Fruit fly (Drosophila melanogaster) whole organism, prepupa: ENCODE data around the gene CG13476.

Experiments
- CG10631 ChIP-seq: fragments of 200-800 bp; sonication (Bioruptor generic); optimal IDR thresholded peaks from 2 replicates; lab custom pipeline; 2016; ENCODE audit warnings: missing biosample characterization, missing genetic modification characterization
- CG10669 ChIP-seq: fragments of 200-800 bp; sonication (Bioruptor generic); optimal IDR thresholded peaks from 3 replicates; lab custom pipeline; 2018; ENCODE audit warnings: missing biosample characterization, mild to moderate bottlenecking, missing genetic modification characterization, moderate library complexity
- CG11762 ChIP-seq: fragments of 200-800 bp; sonication (Bioruptor generic); optimal IDR thresholded peaks from 3 replicates; lab custom pipeline; 2016; ENCODE audit warnings: missing biosample characterization, missing genetic modification characterization; ENCODE audit not compliant: insufficient read depth
- CG11902 ChIP-seq: fragments of 200-800 bp; sonication (Bioruptor generic); optimal IDR thresholded peaks from 3 replicates; lab custom pipeline; 2016; ENCODE audit warnings: missing biosample characterization, missing genetic modification characterization
- CG15336 ChIP-seq: fragments of 200-800 bp; sonication (Bioruptor generic); IDR thresholded peaks from 2 replicates; pipeline ENCODE4 v1.3.6; 2022; ENCODE audit warnings: missing biosample characterization, missing genetic modification characterization
- CG1621 ChIP-seq: fragments of 200-800 bp; sonication (Bioruptor generic); optimal IDR thresholded peaks from 3 replicates; lab custom pipeline; 2018; ENCODE audit warnings: missing biosample characterization, mild to moderate bottlenecking, missing genetic modification characterization
- CG16779 ChIP-seq: fragments of 200-800 bp; sonication (Bioruptor generic); optimal IDR thresholded peaks from 3 replicates; lab custom pipeline; 2017; ENCODE audit warnings: missing biosample characterization, mild to moderate bottlenecking, missing genetic modification characterization
- CG31627 ChIP-seq: fragments of 200-800 bp; sonication (Bioruptor generic); optimal IDR thresholded peaks from 3 replicates; lab custom pipeline; 2016; ENCODE audit warnings: missing biosample characterization, missing genetic modification characterization
- CG32006 ChIP-seq: fragments of 200-800 bp; sonication (Bioruptor generic); optimal IDR thresholded peaks from 3 replicates; lab custom pipeline; 2017; ENCODE audit warnings: missing biosample characterization, mild to moderate bottlenecking, missing genetic modification characterization
- CG3919 ChIP-seq: fragments of 200-800 bp; sonication (Bioruptor generic); optimal IDR thresholded peaks from 3 replicates; lab custom pipeline; 2016; ENCODE audit warnings: missing biosample characterization, missing genetic modification characterization
- CG4318 ChIP-seq: fragments of 200-800 bp; sonication (Bioruptor generic); optimal IDR thresholded peaks from 3 replicates; lab custom pipeline; 2017; ENCODE audit warnings: missing biosample characterization, mild to moderate bottlenecking, missing genetic modification characterization
- CG6163 ChIP-seq: fragments of 200-800 bp; sonication (Bioruptor generic); IDR thresholded peaks from 3 replicates; pipeline ENCODE4 v1.3.6; 2022; ENCODE audit warnings: missing biosample characterization, missing genetic modification characterization
- CG6792 ChIP-seq: fragments of 200-800 bp; sonication (Bioruptor generic); optimal IDR thresholded peaks from 3 replicates; lab custom pipeline; 2016; ENCODE audit warnings: missing biosample characterization, missing genetic modification characterization
- CG6808 ChIP-seq: fragments of 200-800 bp; sonication (Bioruptor generic); optimal IDR thresholded peaks from 3 replicates; lab custom pipeline; 2017; ENCODE audit warnings: missing biosample characterization, missing genetic modification characterization, mild to moderate bottlenecking, moderate library complexity, missing genetic modification reagents
- CG6854 ChIP-seq: fragments of 200-800 bp; sonication (Bioruptor generic); optimal IDR thresholded peaks from 2 replicates; lab custom pipeline; 2017; ENCODE audit warnings: missing biosample characterization, mild to moderate bottlenecking, missing genetic modification characterization
- CG7368 ChIP-seq: fragments of 200-800 bp; sonication (Bioruptor generic); optimal IDR thresholded peaks from 3 replicates; lab custom pipeline; 2016; ENCODE audit warnings: missing biosample characterization, missing genetic modification characterization
- CG8119 ChIP-seq: fragments of 200-800 bp; sonication (Bioruptor generic); IDR thresholded peaks from 3 replicates; pipeline ENCODE4 v1.3.6; 2022; ENCODE audit warnings: missing biosample characterization, missing genetic modification characterization
- CG8632 ChIP-seq: fragments of 200-800 bp; sonication (Bioruptor generic); optimal IDR thresholded peaks from 3 replicates; lab custom pipeline; 2016; ENCODE audit warnings: missing biosample characterization, missing genetic modification characterization
- Eip78C ChIP-seq: fragments of 200-800 bp; sonication (Bioruptor generic); peaks from one replicate; lab custom pipeline; 2016; ENCODE audit warnings: missing biosample characterization, missing genetic modification characterization
- Eip93F ChIP-seq: fragments of 200-800 bp; sonication (Bioruptor generic); optimal IDR thresholded peaks from 2 replicates; lab custom pipeline; 2016; ENCODE audit warnings: missing biosample characterization, mild to moderate bottlenecking, missing genetic modification characterization
- Ets21C ChIP-seq: fragments of 200-800 bp; sonication (Bioruptor generic); optimal IDR thresholded peaks from 3 replicates; lab custom pipeline; 2016; ENCODE audit warnings: missing biosample characterization, missing genetic modification characterization
- Ets96B ChIP-seq: fragments of 200-800 bp; optimal IDR thresholded peaks from 2 replicates; lab custom pipeline; 2019; ENCODE audit warnings: missing biosample characterization, mild to moderate bottlenecking, missing genetic modification characterization, moderate library complexity
- Gug ChIP-seq: fragments of 200-800 bp; sonication (Bioruptor generic); IDR thresholded peaks from 2 replicates; pipeline ENCODE4 v1.3.6; 2022; ENCODE audit warnings: missing biosample characterization, missing genetic modification characterization
- Hr39 ChIP-seq: fragments of 200-800 bp; sonication (Bioruptor generic); optimal IDR thresholded peaks from 2 replicates; lab custom pipeline; 2016; ENCODE audit warnings: missing biosample characterization, missing genetic modification characterization
- Hr4 ChIP-seq: fragments of 200-800 bp; sonication (Bioruptor generic); optimal IDR thresholded peaks from 3 replicates; lab custom pipeline; 2016; ENCODE audit warnings: missing biosample characterization, missing genetic modification characterization
- Lpt ChIP-seq: fragments of 200-800 bp; sonication (Bioruptor generic); optimal IDR thresholded peaks from 3 replicates; lab custom pipeline; 2016; ENCODE audit warnings: missing biosample characterization, missing genetic modification characterization
- Met ChIP-seq: fragments of 200-800 bp; sonication (Bioruptor generic); optimal IDR thresholded peaks from 3 replicates; lab custom pipeline; 2016; ENCODE audit warnings: missing biosample characterization, missing genetic modification characterization
- OdsH ChIP-seq: fragments of 200-800 bp; sonication (Bioruptor generic); optimal IDR thresholded peaks from 3 replicates; lab custom pipeline; 2016; ENCODE audit warnings: missing biosample characterization, missing genetic modification characterization
- Smox ChIP-seq: fragments of 200-800 bp; sonication (Bioruptor generic); optimal IDR thresholded peaks from 3 replicates; lab custom pipeline; 2016; ENCODE audit warnings: missing biosample characterization, missing genetic modification characterization
- Sox102F ChIP-seq: fragments of 200-800 bp; sonication (Bioruptor generic); optimal IDR thresholded peaks from 2 replicates; lab custom pipeline; 2016; ENCODE audit warnings: missing biosample characterization, mild to moderate bottlenecking, missing genetic modification characterization
- achi ChIP-seq: fragments of 200-800 bp; sonication (Bioruptor generic); optimal IDR thresholded peaks from 3 replicates; lab custom pipeline; 2016; ENCODE audit warnings: missing biosample characterization, missing genetic modification characterization
- acj6 ChIP-seq: fragments of 200-800 bp; sonication (Bioruptor generic); optimal IDR thresholded peaks from 3 replicates; lab custom pipeline; 2016; ENCODE audit warnings: missing biosample characterization, missing genetic modification characterization
- cyc ChIP-seq: fragments of 200-800 bp; sonication (Bioruptor generic); optimal IDR thresholded peaks from 3 replicates; lab custom pipeline; 2016; ENCODE audit warnings: missing biosample characterization, missing genetic modification characterization
- dac ChIP-seq: fragments of 200-800 bp; sonication (Bioruptor generic); optimal IDR thresholded peaks from 2 replicates; lab custom pipeline; 2017; ENCODE audit warnings: missing biosample characterization, mild to moderate bottlenecking, missing genetic modification characterization
- eg ChIP-seq: fragments of 200-800 bp; sonication (Bioruptor generic); IDR thresholded peaks from 3 replicates; pipeline ENCODE4 v1.3.6; 2022; ENCODE audit warnings: missing biosample characterization, missing genetic modification characterization
- esn ChIP-seq: fragments of 200-800 bp; sonication (Bioruptor generic); optimal IDR thresholded peaks from 2 replicates; lab custom pipeline; 2016; ENCODE audit warnings: missing biosample characterization, mild to moderate bottlenecking, missing genetic modification characterization, moderate library complexity
- fd59A ChIP-seq: fragments of 200-800 bp; sonication (Bioruptor generic); optimal IDR thresholded peaks from 2 replicates; lab custom pipeline; 2017; ENCODE audit warnings: missing biosample characterization, mild to moderate bottlenecking, missing genetic modification characterization, missing genetic modification reagents
- lz ChIP-seq: fragments of 200-800 bp; sonication (Bioruptor generic); optimal IDR thresholded peaks from 3 replicates; lab custom pipeline; 2016; ENCODE audit warnings: missing biosample characterization, missing genetic modification characterization
- net ChIP-seq: fragments of 200-800 bp; sonication (Bioruptor generic); optimal IDR thresholded peaks from 3 replicates; lab custom pipeline; 2016; ENCODE audit warnings: missing biosample characterization, missing genetic modification characterization
- pdm3 ChIP-seq: fragments of 200-800 bp; sonication (Bioruptor generic); optimal IDR thresholded peaks from 3 replicates; lab custom pipeline; 2016; ENCODE audit warnings: missing biosample characterization, missing genetic modification characterization
- ss ChIP-seq, 2 experiments: fragments of 200-800 bp; sonication (Bioruptor generic); optimal IDR thresholded peaks; 2 replicates in 1 of 2; 3 replicates in 1 of 2; lab custom pipeline; 2017 to 2018; ENCODE audit warnings: mild to moderate bottlenecking in 2 of 2, missing biosample characterization in 2 of 2, missing genetic modification characterization in 2 of 2, moderate library complexity in 1 of 2
- svp ChIP-seq: fragments of 200-800 bp; sonication (Bioruptor generic); peaks from one replicate; lab custom pipeline; 2016; ENCODE audit warnings: missing biosample characterization, missing genetic modification characterization
- vri ChIP-seq: fragments of 200-800 bp; sonication (Bioruptor generic); optimal IDR thresholded peaks from 3 replicates; lab custom pipeline; 2016; ENCODE audit warnings: missing biosample characterization, mild to moderate bottlenecking, missing genetic modification characterization

Gene CG13476

dm6 chr3L:14672387-14673110, 32.7 kb upstream of the CG13476 start, which contains the start of the genes CG43121 and ome (continued):
- TF ChIP-seq lz (GFP tag; lab: Kevin White, UChicago) (peak; percentile 22), CG6792 (GFP tag; lab: Kevin White, UChicago) (peak; percentile 22), cyc (no peak), Ets21C (GFP tag; lab: Kevin White, UChicago) (no peak), Hr4 (GFP tag; lab: Kevin White, UChicago) (peak; percentile 18), CG6808 (GFP tag; lab: Kevin White, UChicago) (peak; percentile 19), eg (0 out of 3 replicates have a peak, but pooled peaks have one; percentile 58), Gug (GFP tag; lab: Robert Waterston, UW) (0 out of 2 replicates have a peak, but pooled peaks have one; percentile 26), esn (GFP tag; lab: Kevin White, UChicago) (peak; percentile 54), acj6 (no peak), dac (GFP tag; lab: Kevin White, UChicago) (no peak), CG15336 (peak; percentile 59), vri (peak; percentile 45), pdm3 (peak; percentile 38), Lpt (GFP tag; lab: Kevin White, UChicago) (no peak), CG6163 (GFP tag; lab: Robert Waterston, UW) (peak; percentile 79), achi (GFP tag; lab: Kevin White, UChicago) (no peak), Ets96B (no peak), CG8119 (no peak), CG11762 (GFP tag; lab: Kevin White, UChicago) (no peak), CG1621 (tag; lab: Kevin White, UChicago) (peak; percentile 38), CG3919 (peak; percentile 30)

dm6 chr3L:14673740-14674463, 31.4 kb upstream of the CG13476 start:
- TF ChIP-seq CG11902 (GFP tag; lab: Kevin White, UChicago) (no peak), Eip78C (GFP tag; lab: Kevin White, UChicago) (peak; percentile 9), CG8632 (GFP tag; lab: Kevin White, UChicago) (no peak), net (GFP tag; lab: Kevin White, UChicago) (no peak), CG31627 (no peak), svp (GFP tag; lab: Kevin White, UChicago) (peak; percentile 58)

dm6 chr3L:14678097-14678679, 27.1 kb upstream of the CG13476 start, which contains the start of gene CG4914:
CG4914 (minus strand) TSS chr3L:14678147.
- TF ChIP-seq Smox (peak; percentile 89), Gug (GFP tag; lab: Robert Waterston, UW) (peak; percentile 67), achi (GFP tag; lab: Kevin White, UChicago) (peak; percentile 88), Eip93F (GFP tag; lab: Kevin White, UChicago) (peak; percentile 1), CG15336 (peak; percentile 86), Ets96B (peak; percentile 78), CG32006 (GFP tag; lab: Kevin White, UChicago) (peak; percentile 94), lz (GFP tag; lab: Kevin White, UChicago) (peak; percentile 86), CG10669 (GFP tag; lab: Kevin White, UChicago) (peak; percentile 57), CG7368 (GFP tag; lab: Kevin White, UChicago) (peak; percentile 30), CG11902 (GFP tag; lab: Kevin White, UChicago) (peak; percentile 47), dac (GFP tag; lab: Kevin White, UChicago) (peak; percentile 63), CG10631 (GFP tag; lab: Kevin White, UChicago) (peak; percentile 88), CG4318 (GFP tag; lab: Kevin White, UChicago) (peak; percentile 88), Hr39 (GFP tag; lab: Kevin White, UChicago) (peak; percentile 76), eg (peak; percentile 77), acj6 (peak; percentile 87), CG11762 (GFP tag; lab: Kevin White, UChicago) (peak; percentile 69), fd59A (peak; percentile 52), svp (GFP tag; lab: Kevin White, UChicago) (peak; percentile 96), CG16779 (tag; lab: Kevin White, UChicago) (peak; percentile 76), vri (peak; percentile 26), CG6854 (GFP tag; lab: Kevin White, UChicago) (peak; percentile 17), CG1621 (tag; lab: Kevin White, UChicago) (no peak), ss (GFP tag; optimal IDR thresholded peaks at IDR 0.05; lab: Kevin White, UChicago) (peak; percentile 26 to 56), CG6163 (GFP tag; lab: Robert Waterston, UW) (peak; percentile 78; the same call in 2 of the 3 replicates), CG8119 (peak; percentile 90), Met (GFP tag; lab: Kevin White, UChicago) (peak; percentile 87), Ets21C (GFP tag; lab: Kevin White, UChicago) (peak; percentile 64), OdsH (GFP tag; lab: Kevin White, UChicago) (peak; percentile 88), Sox102F (GFP tag; lab: Kevin White, UChicago) (peak; percentile 78)
